Fruit fly (Drosophila melanogaster) whole organism, prepupa: ENCODE measurements around the gene Cpr76Bb.
A peak's percentile ranks its signal among the peaks of the same experiment; 100 is the strongest.

Experiments
- Blimp-1 ChIP-seq: fragments of 200-800 bp; sonication (Bioruptor generic); optimal IDR thresholded peaks from 3 replicates; lab custom pipeline; 2017; ENCODE audit warnings: missing biosample characterization, missing genetic modification characterization, mild to moderate bottlenecking, moderate library complexity, missing genetic modification reagents
- CG10631 ChIP-seq: fragments of 200-800 bp; sonication (Bioruptor generic); optimal IDR thresholded peaks from 2 replicates; lab custom pipeline; 2016; ENCODE audit warnings: missing biosample characterization, missing genetic modification characterization
- CG11294 ChIP-seq: fragments of 200-800 bp; sonication (Bioruptor generic); IDR thresholded peaks from 2 replicates; pipeline ENCODE4 v1.3.6; 2022; ENCODE audit warnings: missing biosample characterization, missing genetic modification characterization
- CG11762 ChIP-seq: fragments of 200-800 bp; sonication (Bioruptor generic); optimal IDR thresholded peaks from 3 replicates; lab custom pipeline; 2016; ENCODE audit warnings: missing biosample characterization, missing genetic modification characterization; ENCODE audit not compliant: insufficient read depth
- CG11902 ChIP-seq: fragments of 200-800 bp; sonication (Bioruptor generic); optimal IDR thresholded peaks from 3 replicates; lab custom pipeline; 2016; ENCODE audit warnings: missing biosample characterization, missing genetic modification characterization
- CG1621 ChIP-seq: fragments of 200-800 bp; sonication (Bioruptor generic); optimal IDR thresholded peaks from 3 replicates; lab custom pipeline; 2018; ENCODE audit warnings: missing biosample characterization, mild to moderate bottlenecking, missing genetic modification characterization
- CG16779 ChIP-seq: fragments of 200-800 bp; sonication (Bioruptor generic); optimal IDR thresholded peaks from 3 replicates; lab custom pipeline; 2017; ENCODE audit warnings: missing biosample characterization, mild to moderate bottlenecking, missing genetic modification characterization
- CG32006 ChIP-seq: fragments of 200-800 bp; sonication (Bioruptor generic); optimal IDR thresholded peaks from 3 replicates; lab custom pipeline; 2017; ENCODE audit warnings: missing biosample characterization, mild to moderate bottlenecking, missing genetic modification characterization
- CG34406 ChIP-seq: fragments of 200-800 bp; sonication (Bioruptor generic); optimal IDR thresholded peaks from 3 replicates; lab custom pipeline; 2016; ENCODE audit warnings: missing biosample characterization, missing genetic modification characterization
- CG4318 ChIP-seq: fragments of 200-800 bp; sonication (Bioruptor generic); optimal IDR thresholded peaks from 3 replicates; lab custom pipeline; 2017; ENCODE audit warnings: missing biosample characterization, mild to moderate bottlenecking, missing genetic modification characterization
- CG6163 ChIP-seq: fragments of 200-800 bp; sonication (Bioruptor generic); IDR thresholded peaks from 3 replicates; pipeline ENCODE4 v1.3.6; 2022; ENCODE audit warnings: missing biosample characterization, missing genetic modification characterization
- CG6276 ChIP-seq: fragments of 200-800 bp; sonication (Bioruptor generic); optimal IDR thresholded peaks from 2 replicates; lab custom pipeline; 2017; ENCODE audit warnings: missing biosample characterization, mild to moderate bottlenecking, missing genetic modification characterization
- CG6792 ChIP-seq: fragments of 200-800 bp; sonication (Bioruptor generic); optimal IDR thresholded peaks from 3 replicates; lab custom pipeline; 2016; ENCODE audit warnings: missing biosample characterization, missing genetic modification characterization
- CG6808 ChIP-seq: fragments of 200-800 bp; sonication (Bioruptor generic); optimal IDR thresholded peaks from 3 replicates; lab custom pipeline; 2017; ENCODE audit warnings: missing biosample characterization, missing genetic modification characterization, mild to moderate bottlenecking, moderate library complexity, missing genetic modification reagents
- CG6854 ChIP-seq: fragments of 200-800 bp; sonication (Bioruptor generic); optimal IDR thresholded peaks from 2 replicates; lab custom pipeline; 2017; ENCODE audit warnings: missing biosample characterization, mild to moderate bottlenecking, missing genetic modification characterization
- CG7368 ChIP-seq: fragments of 200-800 bp; sonication (Bioruptor generic); optimal IDR thresholded peaks from 3 replicates; lab custom pipeline; 2016; ENCODE audit warnings: missing biosample characterization, missing genetic modification characterization
- CG8119 ChIP-seq: fragments of 200-800 bp; sonication (Bioruptor generic); IDR thresholded peaks from 3 replicates; pipeline ENCODE4 v1.3.6; 2022; ENCODE audit warnings: missing biosample characterization, missing genetic modification characterization
- CG8632 ChIP-seq: fragments of 200-800 bp; sonication (Bioruptor generic); optimal IDR thresholded peaks from 3 replicates; lab custom pipeline; 2016; ENCODE audit warnings: missing biosample characterization, missing genetic modification characterization
- Eip75B ChIP-seq: fragments of 200-800 bp; sonication (Bioruptor generic); optimal IDR thresholded peaks from 3 replicates; lab custom pipeline; 2016; ENCODE audit warnings: missing biosample characterization, missing genetic modification characterization
- Eip78C ChIP-seq: fragments of 200-800 bp; sonication (Bioruptor generic); peaks from one replicate; lab custom pipeline; 2016; ENCODE audit warnings: missing biosample characterization, missing genetic modification characterization
- Ets21C ChIP-seq: fragments of 200-800 bp; sonication (Bioruptor generic); optimal IDR thresholded peaks from 3 replicates; lab custom pipeline; 2016; ENCODE audit warnings: missing biosample characterization, missing genetic modification characterization
- Ets96B ChIP-seq: fragments of 200-800 bp; optimal IDR thresholded peaks from 2 replicates; lab custom pipeline; 2019; ENCODE audit warnings: missing biosample characterization, mild to moderate bottlenecking, missing genetic modification characterization, moderate library complexity
- Gug ChIP-seq: fragments of 200-800 bp; sonication (Bioruptor generic); IDR thresholded peaks from 2 replicates; pipeline ENCODE4 v1.3.6; 2022; ENCODE audit warnings: missing biosample characterization, missing genetic modification characterization
- Hr38 ChIP-seq: sonication (Bioruptor generic); optimal IDR thresholded peaks from 2 replicates; lab custom pipeline; 2016; ENCODE audit warnings: missing biosample characterization, missing genetic modification characterization
- Hr39 ChIP-seq: fragments of 200-800 bp; sonication (Bioruptor generic); optimal IDR thresholded peaks from 2 replicates; lab custom pipeline; 2016; ENCODE audit warnings: missing biosample characterization, missing genetic modification characterization
- Hr4 ChIP-seq: fragments of 200-800 bp; sonication (Bioruptor generic); optimal IDR thresholded peaks from 3 replicates; lab custom pipeline; 2016; ENCODE audit warnings: missing biosample characterization, missing genetic modification characterization
- Lpt ChIP-seq: fragments of 200-800 bp; sonication (Bioruptor generic); optimal IDR thresholded peaks from 3 replicates; lab custom pipeline; 2016; ENCODE audit warnings: missing biosample characterization, missing genetic modification characterization
- Met ChIP-seq: fragments of 200-800 bp; sonication (Bioruptor generic); optimal IDR thresholded peaks from 3 replicates; lab custom pipeline; 2016; ENCODE audit warnings: missing biosample characterization, missing genetic modification characterization
- Smox ChIP-seq: fragments of 200-800 bp; sonication (Bioruptor generic); optimal IDR thresholded peaks from 3 replicates; lab custom pipeline; 2016; ENCODE audit warnings: missing biosample characterization, missing genetic modification characterization
- Sox102F ChIP-seq: fragments of 200-800 bp; sonication (Bioruptor generic); optimal IDR thresholded peaks from 2 replicates; lab custom pipeline; 2016; ENCODE audit warnings: missing biosample characterization, mild to moderate bottlenecking, missing genetic modification characterization
- Sox15 ChIP-seq: fragments of 200-800 bp; sonication (Bioruptor generic); optimal IDR thresholded peaks from 3 replicates; lab custom pipeline; 2016; ENCODE audit warnings: missing biosample characterization, missing genetic modification characterization
- achi ChIP-seq: fragments of 200-800 bp; sonication (Bioruptor generic); optimal IDR thresholded peaks from 3 replicates; lab custom pipeline; 2016; ENCODE audit warnings: missing biosample characterization, missing genetic modification characterization
- acj6 ChIP-seq: fragments of 200-800 bp; sonication (Bioruptor generic); optimal IDR thresholded peaks from 3 replicates; lab custom pipeline; 2016; ENCODE audit warnings: missing biosample characterization, missing genetic modification characterization
- cyc ChIP-seq: fragments of 200-800 bp; sonication (Bioruptor generic); optimal IDR thresholded peaks from 3 replicates; lab custom pipeline; 2016; ENCODE audit warnings: missing biosample characterization, missing genetic modification characterization
- dac ChIP-seq: fragments of 200-800 bp; sonication (Bioruptor generic); optimal IDR thresholded peaks from 2 replicates; lab custom pipeline; 2017; ENCODE audit warnings: missing biosample characterization, mild to moderate bottlenecking, missing genetic modification characterization
- dsx ChIP-seq: fragments of 200-800 bp; optimal IDR thresholded peaks from 3 replicates; lab custom pipeline; 2019; ENCODE audit warnings: missing biosample characterization, mild to moderate bottlenecking, missing genetic modification characterization, moderate library complexity; ENCODE audit not compliant: poor library complexity, severe bottlenecking
- eg ChIP-seq: fragments of 200-800 bp; sonication (Bioruptor generic); IDR thresholded peaks from 3 replicates; pipeline ENCODE4 v1.3.6; 2022; ENCODE audit warnings: missing biosample characterization, missing genetic modification characterization
- esn ChIP-seq: fragments of 200-800 bp; sonication (Bioruptor generic); optimal IDR thresholded peaks from 2 replicates; lab custom pipeline; 2016; ENCODE audit warnings: missing biosample characterization, mild to moderate bottlenecking, missing genetic modification characterization, moderate library complexity
- fd85E ChIP-seq: fragments of 200-800 bp; sonication (Bioruptor generic); optimal IDR thresholded peaks from 3 replicates; lab custom pipeline; 2016; ENCODE audit warnings: missing biosample characterization, missing genetic modification characterization
- fkh ChIP-seq: fragments of 200-800 bp; sonication (Bioruptor generic); optimal IDR thresholded peaks from 3 replicates; lab custom pipeline; 2017; ENCODE audit warnings: missing biosample characterization, mild to moderate bottlenecking, missing genetic modification characterization, moderate library complexity
- lz ChIP-seq: fragments of 200-800 bp; sonication (Bioruptor generic); optimal IDR thresholded peaks from 3 replicates; lab custom pipeline; 2016; ENCODE audit warnings: missing biosample characterization, missing genetic modification characterization
- net ChIP-seq: fragments of 200-800 bp; sonication (Bioruptor generic); optimal IDR thresholded peaks from 3 replicates; lab custom pipeline; 2016; ENCODE audit warnings: missing biosample characterization, missing genetic modification characterization
- pdm3 ChIP-seq: fragments of 200-800 bp; sonication (Bioruptor generic); optimal IDR thresholded peaks from 3 replicates; lab custom pipeline; 2016; ENCODE audit warnings: missing biosample characterization, missing genetic modification characterization
- salr ChIP-seq, 2 experiments: fragments of 200-800 bp; sonication (Bioruptor generic); optimal IDR thresholded peaks; 3 replicates each; lab custom pipeline; 2016 to 2018; ENCODE audit warnings: missing biosample characterization in 2 of 2, missing genetic modification characterization in 2 of 2, mild to moderate bottlenecking in 1 of 2
- spab ChIP-seq: fragments of 200-800 bp; sonication (Bioruptor generic); optimal IDR thresholded peaks from 2 replicates; lab custom pipeline; 2017; ENCODE audit warnings: missing biosample characterization, mild to moderate bottlenecking, missing genetic modification characterization, missing genetic modification reagents
- svp ChIP-seq: fragments of 200-800 bp; sonication (Bioruptor generic); peaks from one replicate; lab custom pipeline; 2016; ENCODE audit warnings: missing biosample characterization, missing genetic modification characterization
- topi ChIP-seq: fragments of 200-800 bp; sonication (Bioruptor generic); optimal IDR thresholded peaks from 3 replicates; lab custom pipeline; 2016; ENCODE audit warnings: missing biosample characterization, missing genetic modification characterization
- vri ChIP-seq: fragments of 200-800 bp; sonication (Bioruptor generic); optimal IDR thresholded peaks from 3 replicates; lab custom pipeline; 2016; ENCODE audit warnings: missing biosample characterization, mild to moderate bottlenecking, missing genetic modification characterization

Gene Cpr76Bb

dm6 chr3L:19560695-19561246, 41.3 kb downstream of the Cpr76Bb start (continued):
- peak; percentile 99 for TF ChIP-seq Sox102F
- TF ChIP-seq lz (GFP tag; lab: Kevin White, UChicago), result peak; percentile 98
- peak; percentile 98 for TF ChIP-seq CG34406 (GFP tag; lab: Kevin White, UChicago)
- peak; percentile 94 for TF ChIP-seq Blimp-1 (GFP tag; lab: Kevin White, UChicago)
- peak; percentile 97 for TF ChIP-seq vri (GFP tag; lab: Kevin White, UChicago)
- peak; percentile 98 for TF ChIP-seq CG6792 (GFP tag; lab: Kevin White, UChicago)
- peak; percentile 96 for TF ChIP-seq CG6276 (GFP tag; lab: Kevin White, UChicago)
- peak; percentile 98 for TF ChIP-seq Lpt (GFP tag; lab: Kevin White, UChicago)
- peak; percentile 94 for TF ChIP-seq dac (GFP tag; lab: Kevin White, UChicago)

- TF ChIP-seq CG11762 (GFP tag; lab: Kevin White, UChicago) (peak; percentile 84), dac (GFP tag; lab: Kevin White, UChicago) (peak; percentile 16), fkh (GFP tag; lab: Kevin White, UChicago) (no peak), CG6854 (GFP tag; lab: Kevin White, UChicago) (no peak), acj6 (GFP tag; lab: Kevin White, UChicago) (peak; percentile 84), Hr38 (GFP tag; lab: Kevin White, UChicago) (no peak), CG1621 (tag; lab: Kevin White, UChicago) (no peak), topi (GFP tag; lab: Kevin White, UChicago) (peak; percentile 81), vri (GFP tag; lab: Kevin White, UChicago) (peak; percentile 49), Gug (GFP tag; lab: Robert Waterston, UW) (peak; percentile 56), pdm3 (GFP tag; lab: Kevin White, UChicago) (peak; percentile 86), CG6792 (GFP tag; lab: Kevin White, UChicago) (peak; percentile 86), Ets21C (GFP tag; lab: Kevin White, UChicago) (peak; percentile 69), lz (GFP tag; lab: Kevin White, UChicago) (peak; percentile 81), svp (GFP tag; lab: Kevin White, UChicago) (peak; percentile 93), CG11902 (GFP tag; lab: Kevin White, UChicago) (peak; percentile 30), Eip75B (GFP tag; lab: Kevin White, UChicago) (peak; percentile 87), net (GFP tag; lab: Kevin White, UChicago) (peak; percentile 88), dsx (GFP tag; lab: Kevin White, UChicago) (peak; percentile 46), CG11294 (GFP tag; lab: Robert Waterston, UW) (peak; percentile 61), CG8632 (GFP tag; lab: Kevin White, UChicago) (peak; percentile 87), CG6163 (GFP tag; lab: Robert Waterston, UW) (peak; percentile 71), CG6808 (GFP tag; lab: Kevin White, UChicago) (peak; percentile 16), CG34406 (GFP tag; lab: Kevin White, UChicago) (peak; percentile 87), Hr4 (GFP tag; lab: Kevin White, UChicago) (peak; percentile 88), Sox15 (GFP tag; lab: Kevin White, UChicago) (peak; percentile 62), Smox (GFP tag; lab: Kevin White, UChicago) (peak; percentile 85), cyc (GFP tag; lab: Kevin White, UChicago) (peak; percentile 42), achi (peak; percentile 84), Eip78C (peak; percentile 97), CG16779 (peak; percentile 71), CG4318 (GFP tag; lab: Kevin White, UChicago) (peak; percentile 80), CG10631 (GFP tag; lab: Kevin White, UChicago) (peak; percentile 70), eg (GFP tag; lab: Robert Waterston, UW) (peak; percentile 84), Lpt (GFP tag; lab: Kevin White, UChicago) (peak; percentile 73), CG8119 (GFP tag; lab: Robert Waterston, UW) (peak; percentile 95), Hr39 (GFP tag; lab: Kevin White, UChicago) (peak; percentile 67), fd85E (GFP tag; lab: Kevin White, UChicago) (peak; percentile 55), CG32006 (GFP tag; lab: Kevin White, UChicago) (peak; percentile 86), Met (GFP tag; lab: Kevin White, UChicago) (peak; percentile 84), Sox102F (peak; percentile 74), CG7368 (peak; percentile 73), esn (GFP tag; lab: Kevin White, UChicago) (peak; percentile 90), Ets96B (tag; lab: Kevin White, UChicago) (peak; percentile 74), salr (GFP tag; optimal IDR thresholded peaks at IDR 0.05; lab: Kevin White, UChicago) (peak in 1 of 2 experiments; percentile 84), spab (GFP tag; lab: Kevin White, UChicago) (peak; percentile 32)
Measured at dm6 chr3L:19561745-19562144, 42.3 kb downstream of the Cpr76Bb start.
